Worm (Caenorhabditis elegans): ENCODE results near the gene Y54G2A.18.

- TF ChIP-seq klf-2 (GFP tag; conservative IDR thresholded peaks at IDR 0.05) (no peak), flt-1 (GFP tag; IDR thresholded peaks at IDR 0.05) (no peak), cog-1 (tag; optimal IDR thresholded peaks at IDR 0.05) (no peak)
Observed at ce11 chrIV:2850586-2850985, 41.7 kb downstream of the Y54G2A.18 start, which contains the start of gene clec-85.
